Fruit fly (Drosophila melanogaster) whole organism, embryonic: ENCODE data around the gene rho-5.
A peak's percentile ranks its signal among the peaks of the same experiment; 100 is the strongest.

ENCODE experiments used
- B-H1 ChIP-seq: fragments of 200-800 bp; sonication (Bioruptor generic); IDR thresholded peaks from 3 replicates; pipeline ENCODE4 v1.3.6; 2022; ENCODE audit warnings: missing biosample characterization, missing genetic modification characterization
- CG11093 ChIP-seq: fragments of 200-800 bp; sonication (Bioruptor generic); IDR thresholded peaks from 3 replicates; pipeline ENCODE4 v1.3.6; 2022; ENCODE audit warnings: missing biosample characterization, missing genetic modification characterization
- CG11696 ChIP-seq: fragments of 200-800 bp; sonication (Bioruptor generic); IDR thresholded peaks from 2 replicates; pipeline ENCODE4 v1.3.6; 2022; ENCODE audit warnings: missing biosample characterization, missing genetic modification characterization
- CG13894 ChIP-seq: fragments of 200-800 bp; sonication (Bioruptor generic); optimal IDR thresholded peaks from 3 replicates; lab custom pipeline; 2018; ENCODE audit warnings: missing biosample characterization, mild to moderate bottlenecking, missing genetic modification characterization, moderate library complexity
- CG14441 ChIP-seq: fragments of 200-800 bp; sonication (Bioruptor generic); IDR thresholded peaks from 2 replicates; pipeline ENCODE4 v1.3.6; 2022; ENCODE audit warnings: missing biosample characterization, missing genetic modification characterization
- CG14860 ChIP-seq: fragments of 200-800 bp; sonication (Bioruptor generic); IDR thresholded peaks from 3 replicates; pipeline ENCODE4 v1.3.6; 2022; ENCODE audit warnings: missing biosample characterization, missing genetic modification characterization; ENCODE audit not compliant: partially characterized antibody
- CG14965 ChIP-seq: fragments of 200-800 bp; sonication (Bioruptor generic); optimal IDR thresholded peaks from 2 replicates; lab custom pipeline; 2016; ENCODE audit warnings: missing biosample characterization, missing genetic modification characterization, borderline replicate concordance
- CG1602 ChIP-seq: fragments of 200-800 bp; sonication (Bioruptor generic); optimal IDR thresholded peaks from 3 replicates; lab custom pipeline; 2016; ENCODE audit warnings: missing biosample characterization, missing genetic modification characterization
- CG16779 ChIP-seq: fragments of 200-800 bp; sonication (Bioruptor generic); IDR thresholded peaks from 2 replicates; pipeline ENCODE4 v1.3.6; 2022; ENCODE audit warnings: missing biosample characterization, missing genetic modification characterization
- CG17328 ChIP-seq: fragments of 200-800 bp; sonication (Bioruptor generic); IDR thresholded peaks from 2 replicates; pipeline ENCODE4 v1.3.6; 2022; ENCODE audit warnings: missing biosample characterization, missing genetic modification characterization
- CG31365 ChIP-seq: fragments of 200-800 bp; sonication (Bioruptor generic); optimal IDR thresholded peaks from 2 replicates; lab custom pipeline; 2018; ENCODE audit warnings: missing biosample characterization, mild to moderate bottlenecking, missing genetic modification characterization
- CG3838 ChIP-seq: fragments of 200-800 bp; sonication (Bioruptor generic); optimal IDR thresholded peaks from 3 replicates; lab custom pipeline; 2016; ENCODE audit warnings: missing biosample characterization, missing genetic modification characterization
- CG7357 ChIP-seq: fragments of 200-800 bp; sonication (Bioruptor generic); IDR thresholded peaks from 3 replicates; pipeline ENCODE4 v1.3.6; 2022; ENCODE audit warnings: missing biosample characterization, missing genetic modification characterization
- CG7963 ChIP-seq: fragments of 200-800 bp; sonication (Bioruptor generic); IDR thresholded peaks from 3 replicates; pipeline ENCODE4 v1.3.6; 2022; ENCODE audit warnings: missing biosample characterization, missing genetic modification characterization; ENCODE audit not compliant: partially characterized antibody
- CG7987 ChIP-seq: fragments of 200-800 bp; sonication (Bioruptor generic); optimal IDR thresholded peaks from 2 replicates; lab custom pipeline; 2018; ENCODE audit warnings: missing biosample characterization, mild to moderate bottlenecking, missing genetic modification characterization, moderate library complexity
- Chrac-16 ChIP-seq: fragments of 200-800 bp; sonication (Bioruptor generic); optimal IDR thresholded peaks from 3 replicates; lab custom pipeline; 2016; ENCODE audit warnings: missing biosample characterization, missing genetic modification characterization
- D ChIP-seq, 2 experiments: fragments of 200-800 bp in 1 of 2; fragments of >200 bp in 1 of 2; sonication (Bioruptor generic) in 1 of 2; optimal IDR thresholded peaks; 2 replicates in 1 of 2; 3 replicates in 1 of 2; lab custom pipeline; 2017; ENCODE audit warnings: mild to moderate bottlenecking in 1 of 2, missing biosample characterization in 1 of 2, missing genetic modification characterization in 1 of 2, missing genetic modification reagents in 1 of 2
- Dad ChIP-seq: fragments of 200-800 bp; sonication (Bioruptor generic); optimal IDR thresholded peaks from 3 replicates; lab custom pipeline; 2016; ENCODE audit warnings: missing biosample characterization, missing genetic modification characterization
- Ets97D ChIP-seq: fragments of 200-800 bp; sonication (Bioruptor generic); optimal IDR thresholded peaks from 3 replicates; lab custom pipeline; 2016; ENCODE audit warnings: missing biosample characterization, missing genetic modification characterization
- Mad ChIP-seq: fragments of 200-800 bp; sonication (Bioruptor generic); optimal IDR thresholded peaks from 2 replicates; lab custom pipeline; 2016; ENCODE audit warnings: missing biosample characterization, missing genetic modification characterization
- NfI ChIP-seq: fragments of 200-800 bp; sonication (Bioruptor generic); optimal IDR thresholded peaks from 3 replicates; lab custom pipeline; 2018; ENCODE audit warnings: missing biosample characterization, mild to moderate bottlenecking, missing genetic modification characterization, moderate library complexity
- PHDP ChIP-seq: fragments of 200-800 bp; sonication (Bioruptor generic); optimal IDR thresholded peaks from 3 replicates; lab custom pipeline; 2018; ENCODE audit warnings: missing biosample characterization, mild to moderate bottlenecking, missing genetic modification characterization, moderate library complexity
- Poxn ChIP-seq: fragments of 200-800 bp; sonication (Bioruptor generic); IDR thresholded peaks from 2 replicates; pipeline ENCODE4 v1.3.6; 2022; ENCODE audit warnings: missing biosample characterization, missing genetic modification characterization
- Sin3A ChIP-seq: fragments of >200 bp; optimal IDR thresholded peaks from 2 replicates; lab custom pipeline; 2018
- Stat92E ChIP-seq, 3 experiments: fragments of >200 bp in 2 of 3; fragments of 200-800 bp in 1 of 3; sonication (Bioruptor generic) in 1 of 3; optimal IDR thresholded peaks; 2 replicates each; lab custom pipeline; 2017 to 2019; ENCODE audit warnings: missing biosample characterization in 3 of 3, missing genetic modification characterization in 3 of 3, mild to moderate bottlenecking in 1 of 3, moderate library complexity in 1 of 3
- Trl ChIP-seq, 3 experiments: fragments of >200 bp in 2 of 3; fragments of 200-800 bp in 1 of 3; sonication (Bioruptor generic) in 1 of 3; optimal IDR thresholded peaks; 2 replicates in 1 of 3; 3 replicates in 2 of 3; lab custom pipeline; 2016 to 2017; ENCODE audit warnings: missing biosample characterization in 1 of 3, missing genetic modification characterization in 1 of 3
- az2 ChIP-seq: fragments of 200-800 bp; sonication (Bioruptor generic); optimal IDR thresholded peaks from 3 replicates; lab custom pipeline; 2016; ENCODE audit warnings: missing biosample characterization, missing genetic modification characterization
- caup ChIP-seq: fragments of 200-800 bp; sonication (Bioruptor generic); optimal IDR thresholded peaks from 3 replicates; lab custom pipeline; 2017; ENCODE audit warnings: missing biosample characterization, mild to moderate bottlenecking, missing genetic modification characterization, moderate library complexity; ENCODE audit not compliant: severe bottlenecking
- chm ChIP-seq: fragments of 200-800 bp; sonication (Bioruptor generic); IDR thresholded peaks from 2 replicates; pipeline ENCODE4 v1.3.6; 2022; ENCODE audit warnings: missing biosample characterization, missing genetic modification characterization
- danr ChIP-seq: fragments of 200-800 bp; sonication (Bioruptor generic); IDR thresholded peaks from 2 replicates; pipeline ENCODE4 v1.3.6; 2022; ENCODE audit warnings: missing biosample characterization, missing genetic modification characterization
- dimm ChIP-seq: fragments of 200-800 bp; sonication (Bioruptor generic); IDR thresholded peaks from 2 replicates; pipeline ENCODE4 v1.3.6; 2022; ENCODE audit warnings: missing biosample characterization, missing genetic modification characterization
- dmrt99B ChIP-seq: fragments of 200-800 bp; sonication (Bioruptor generic); optimal IDR thresholded peaks from 2 replicates; lab custom pipeline; 2018; ENCODE audit warnings: missing biosample characterization, mild to moderate bottlenecking, missing genetic modification characterization, moderate library complexity
- gcm ChIP-seq: fragments of 200-800 bp; sonication (Bioruptor generic); optimal IDR thresholded peaks from 2 replicates; lab custom pipeline; 2019; ENCODE audit warnings: missing biosample characterization, mild to moderate bottlenecking, missing genetic modification characterization, moderate library complexity
- h ChIP-seq: fragments of >200 bp; optimal IDR thresholded peaks from 2 replicates; lab custom pipeline; 2017
- hbn ChIP-seq: fragments of 200-800 bp; sonication (Bioruptor generic); IDR thresholded peaks from 2 replicates; pipeline ENCODE4 v1.3.6; 2022; ENCODE audit warnings: missing biosample characterization, missing genetic modification characterization; ENCODE audit not compliant: partially characterized antibody
- lab ChIP-seq: fragments of 200-800 bp; sonication (Bioruptor generic); optimal IDR thresholded peaks from 3 replicates; lab custom pipeline; 2017; ENCODE audit warnings: missing biosample characterization, missing genetic modification characterization, mild to moderate bottlenecking, moderate library complexity, missing genetic modification reagents
- lbe ChIP-seq: fragments of 200-800 bp; sonication (Bioruptor generic); optimal IDR thresholded peaks from 2 replicates; lab custom pipeline; 2016; ENCODE audit warnings: missing biosample characterization, mild to moderate bottlenecking, missing genetic modification characterization
- lilli ChIP-seq: fragments of 200-800 bp; sonication (Bioruptor generic); optimal IDR thresholded peaks from 3 replicates; lab custom pipeline; 2016; ENCODE audit warnings: missing biosample characterization, missing genetic modification characterization
- lov ChIP-seq, 2 experiments: fragments of 200-800 bp in 1 of 2; fragments of >200 bp in 1 of 2; sonication (Bioruptor generic) in 1 of 2; IDR thresholded peaks in 1 of 2; optimal IDR thresholded peaks in 1 of 2; 2 replicates in 1 of 2; 3 replicates in 1 of 2; pipeline versions ENCODE4 v1.3.6 to Lab custom; 2017 to 2022; ENCODE audit warnings: missing biosample characterization in 1 of 2, missing genetic modification characterization in 1 of 2
- pita ChIP-seq: fragments of 200-800 bp; sonication (Bioruptor generic); optimal IDR thresholded peaks from 2 replicates; lab custom pipeline; 2017; ENCODE audit warnings: missing biosample characterization, mild to moderate bottlenecking, missing genetic modification characterization
- repo ChIP-seq: fragments of 200-800 bp; sonication (Bioruptor generic); optimal IDR thresholded peaks from 2 replicates; lab custom pipeline; 2016; ENCODE audit warnings: missing biosample characterization, missing genetic modification characterization
- row ChIP-seq: fragments of 200-800 bp; sonication (Bioruptor generic); IDR thresholded peaks from 3 replicates; pipeline ENCODE4 v1.3.6; 2022; ENCODE audit warnings: missing biosample characterization, missing genetic modification characterization
- salm ChIP-seq: fragments of 200-800 bp; sonication (Bioruptor generic); optimal IDR thresholded peaks from 2 replicates; lab custom pipeline; 2018; ENCODE audit warnings: missing biosample characterization, mild to moderate bottlenecking, missing genetic modification characterization
- sc ChIP-seq, 3 experiments: fragments of >200 bp in 2 of 3; fragments of 200-800 bp in 1 of 3; sonication (Bioruptor generic) in 1 of 3; optimal IDR thresholded peaks; 2 replicates in 2 of 3; 3 replicates in 1 of 3; lab custom pipeline; 2017; ENCODE audit warnings: mild to moderate bottlenecking in 1 of 3, missing biosample characterization in 1 of 3, missing genetic modification characterization in 1 of 3, missing genetic modification reagents in 1 of 3
- scrt ChIP-seq: fragments of 200-800 bp; sonication (Bioruptor generic); optimal IDR thresholded peaks from 2 replicates; lab custom pipeline; 2018; ENCODE audit warnings: missing biosample characterization, mild to moderate bottlenecking, missing genetic modification characterization, moderate library complexity
- sna ChIP-seq: fragments of 200-800 bp; sonication (Bioruptor generic); IDR thresholded peaks from 2 replicates; pipeline ENCODE4 v1.3.6; 2022; ENCODE audit warnings: missing biosample characterization, missing genetic modification characterization; ENCODE audit not compliant: partially characterized antibody
- sr ChIP-seq: fragments of 200-800 bp; sonication (Bioruptor generic); IDR thresholded peaks from 3 replicates; pipeline ENCODE4 v1.3.6; 2022; ENCODE audit warnings: missing biosample characterization, missing genetic modification characterization
- tin ChIP-seq: fragments of 200-800 bp; sonication (Bioruptor generic); optimal IDR thresholded peaks from 3 replicates; lab custom pipeline; 2016; ENCODE audit warnings: missing biosample characterization, missing genetic modification characterization
- toy ChIP-seq: fragments of 200-800 bp; sonication (Bioruptor generic); IDR thresholded peaks from 2 replicates; pipeline ENCODE4 v1.3.6; 2022; ENCODE audit warnings: missing biosample characterization, missing genetic modification characterization
- wor ChIP-seq: fragments of 200-800 bp; sonication (Bioruptor generic); IDR thresholded peaks from 2 replicates; pipeline ENCODE4 v1.3.6; 2022; ENCODE audit warnings: missing biosample characterization, missing genetic modification characterization

The rho-5 gene

DNA sequence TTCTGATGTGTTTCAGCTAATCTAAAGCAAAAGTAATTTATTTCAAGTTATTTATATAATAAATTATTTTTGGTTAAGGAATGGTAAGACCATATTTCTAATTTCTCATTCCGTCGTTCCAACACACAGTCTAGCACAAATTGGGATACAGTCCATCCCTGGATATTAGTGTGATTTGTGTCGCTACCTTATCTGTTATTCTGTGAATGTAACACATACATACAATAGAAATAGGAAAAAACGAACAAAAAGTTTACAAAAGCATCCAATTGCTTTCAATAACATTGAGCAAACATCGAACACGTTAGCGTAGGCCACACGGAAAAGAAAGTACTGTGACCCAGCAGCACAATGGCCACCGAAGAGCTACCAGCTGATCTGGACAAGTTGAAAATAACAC lies 7.2 kb downstream of the rho-5 start, which contains the start of gene CG5056 (continued):
- TF ChIP-seq CG3838 (GFP tag; lab: Kevin White, UChicago) (no peak), CG13894 (tag; lab: Kevin White, UChicago) (no peak), sr (GFP tag; lab: Robert Waterston, UW) (no peak), salm (no peak), lab (GFP tag; lab: Kevin White, UChicago) (no peak), repo (no peak), CG11093 (GFP tag; lab: Robert Waterston, UW) (no peak), chm (no peak), CG11696 (no peak), gcm (GFP tag; lab: Kevin White, UChicago) (no peak), Trl (optimal IDR thresholded peaks at IDR 0.05; lab: Kevin White, UChicago) (no peak), Trl (GFP tag; optimal IDR thresholded peaks at IDR 0.05; lab: Kevin White, UChicago) (no peak), Dad (GFP tag; lab: Kevin White, UChicago) (no peak), CG1602 (GFP tag; lab: Kevin White, UChicago) (no peak), toy (no peak), B-H1 (GFP tag; lab: Robert Waterston, UW) (no peak), h (lab: Kevin White, UChicago) (no peak), Poxn (no peak), sna (no peak), Mad (GFP tag; lab: Kevin White, UChicago) (no peak), hbn (no peak), sc (optimal IDR thresholded peaks at IDR 0.05; lab: Kevin White, UChicago) (no peak), sc (GFP tag; optimal IDR thresholded peaks at IDR 0.05; lab: Kevin White, UChicago) (no peak), CG7963 (GFP tag; lab: Robert Waterston, UW) (no peak), dimm (GFP tag; lab: Robert Waterston, UW) (no peak), PHDP (tag; lab: Kevin White, UChicago) (peak; percentile 18), D (optimal IDR thresholded peaks at IDR 0.05; lab: Kevin White, UChicago) (no peak), D (GFP tag; optimal IDR thresholded peaks at IDR 0.05; lab: Kevin White, UChicago) (peak; percentile 22), caup (no peak), CG14441 (no peak), wor (GFP tag; lab: Robert Waterston, UW) (no peak), lbe (GFP tag; lab: Kevin White, UChicago) (peak; percentile 21), lilli (GFP tag; lab: Kevin White, UChicago) (no peak), lov (optimal IDR thresholded peaks at IDR 0.05; lab: Kevin White, UChicago) (no peak), lov (GFP tag; IDR thresholded peaks at IDR 0.05; lab: Robert Waterston, UW) (no peak), CG14860 (GFP tag; lab: Robert Waterston, UW) (no peak), Stat92E (GFP tag; optimal IDR thresholded peaks at IDR 0.05; lab: Kevin White, UChicago) (peak in 1 of 3 experiments; percentile 77), CG17328 (no peak), az2 (GFP tag; lab: Kevin White, UChicago) (no peak), scrt (GFP tag; lab: Kevin White, UChicago) (no peak), CG31365 (tag; lab: Kevin White, UChicago) (no peak), CG14965 (no peak), CG7357 (no peak), danr (GFP tag; lab: Robert Waterston, UW) (no peak), NfI (GFP tag; lab: Kevin White, UChicago) (peak; percentile 28), Sin3A (no peak), Chrac-16 (GFP tag; lab: Kevin White, UChicago) (no peak), CG16779 (no peak), dmrt99B (no peak), Ets97D (GFP tag; lab: Kevin White, UChicago) (peak; percentile 40), row (GFP tag; lab: Robert Waterston, UW) (peak; percentile 86), CG7987 (peak; percentile 5), pita (GFP tag; lab: Kevin White, UChicago) (no peak), tin (no peak)
